Fruit fly (Drosophila melanogaster) ovary, adult (tissue): ENCODE results near the gene cta.

Experiments
- CG17801 ChIP-seq: fragments of 200-800 bp; optimal IDR thresholded peaks from 2 replicates; lab custom pipeline; 2019; ENCODE audit warnings: missing biosample characterization, mild to moderate bottlenecking, missing genetic modification characterization, moderate library complexity; ENCODE audit not compliant: partially characterized antibody

The cta gene

dm6 chr2L:22981584-22981983 lies at the start of gene cta:
TSS of gene cta (plus strand) at chr2L:22981816.
- no peak for TF ChIP-seq CG17801 (GFP tag; lab: Kevin White, UChicago)

- no peak for TF ChIP-seq CG17801 (GFP tag; lab: Kevin White, UChicago)
These were observed 12.2 kb downstream of the cta start for dm6 chr2L:22993779-22994178.

- no peak for TF ChIP-seq CG17801 (GFP tag; lab: Kevin White, UChicago)
These were observed 42.3 kb downstream of the cta start for dm6 chr2L:23023893-23024292.

dm6 chr2L:23025386-23025785 lies 43.8 kb downstream of the cta start:
- TF ChIP-seq CG17801 (GFP tag; lab: Kevin White, UChicago): no peak

dm6 chr2L:23025815-23026214 lies 44.2 kb downstream of the cta start, which contains the start of gene Cht10:
TSS of gene Cht10 (minus strand) at chr2L:23025915.
- TF ChIP-seq CG17801 (GFP tag; lab: Kevin White, UChicago): no peak
